Fruit fly (Drosophila melanogaster): ENCODE data around the gene PTPMT1.

Gene PTPMT1

dm6 chr3R:23752728-23753127 lies 5.4 kb upstream of the PTPMT1 start, which contains the start of the genes RanBP3 and Rpt5 (continued):
- TF ChIP-seq Hsf (GFP tag; optimal IDR thresholded peaks at IDR 0.05) (peak; percentile 66), eyg (GFP tag; optimal IDR thresholded peaks at IDR 0.05) (peak; percentile 40), rib (GFP tag; IDR thresholded peaks at IDR 0.05) (no peak), Spps (tag; optimal IDR thresholded peaks at IDR 0.05) (no peak), CG31441 (GFP tag; IDR thresholded peaks at IDR 0.05) (no peak), p53 (GFP tag; optimal IDR thresholded peaks at IDR 0.05) (peak; percentile 32), Poxn (GFP tag; IDR thresholded peaks at IDR 0.05) (no peak), exex (tag; optimal IDR thresholded peaks at IDR 0.05) (no peak), Deaf1 (tag; optimal IDR thresholded peaks at IDR 0.05) (no peak), Optix (GFP tag; IDR thresholded peaks at IDR 0.05) (no peak), yki (optimal IDR thresholded peaks at IDR 0.05) (no peak), CG10654 (GFP tag; optimal IDR thresholded peaks at IDR 0.05) (no peak), CG7372 (GFP tag; IDR thresholded peaks at IDR 0.05) (no peak), CG18011 (GFP tag; optimal IDR thresholded peaks at IDR 0.05) (peak; percentile 62), B-H1 (GFP tag; IDR thresholded peaks at IDR 0.05) (no peak), CG11695 (GFP tag; IDR thresholded peaks at IDR 0.05) (0 out of 3 replicates have a peak, but pooled peaks have one; percentile 42), CG7928 (GFP tag; optimal IDR thresholded peaks at IDR 0.05) (no peak), Mrtf (GFP tag; IDR thresholded peaks at IDR 0.05) (no peak), NK7.1 (GFP tag; optimal IDR thresholded peaks at IDR 0.05) (peak; percentile 41), toy (GFP tag; IDR thresholded peaks at IDR 0.05) (no peak), CG31388 (GFP tag; optimal IDR thresholded peaks at IDR 0.05) (no peak), CG15479 (GFP tag; optimal IDR thresholded peaks at IDR 0.05) (no peak), Gug (GFP tag; IDR thresholded peaks at IDR 0.05) (peak; percentile 36; the same call in 1 of the 4 replicates), chinmo (GFP tag; IDR thresholded peaks at IDR 0.05; ENCODE audit: partially characterized antibody) (peak; percentile 69; the same call in 1 of the 4 replicates), NFAT (GFP tag; IDR thresholded peaks at IDR 0.05) (peak; percentile 63; the same call in 1 of the 2 replicates), D19A (tag; optimal IDR thresholded peaks at IDR 0.05) (no peak), ase (GFP tag; IDR thresholded peaks at IDR 0.05) (no peak), luna (GFP tag; optimal IDR thresholded peaks at IDR 0.05) (peak; percentile 69), grau (tag; optimal IDR thresholded peaks at IDR 0.05) (peak; percentile 41), CG18262 (tag; optimal IDR thresholded peaks at IDR 0.05) (no peak), Ada2b (GFP tag; IDR thresholded peaks at IDR 0.05) (no peak), Dll (GFP tag; IDR thresholded peaks at IDR 0.05; ENCODE audit: partially characterized antibody) (peak; percentile 77), CG9932 (GFP tag; IDR thresholded peaks at IDR 0.05) (peak; percentile 83), CG4617 (GFP tag; optimal IDR thresholded peaks at IDR 0.05; ENCODE audit: borderline replicate concordance) (peak; percentile 96), hth (optimal IDR thresholded peaks at IDR 0.05) (no peak), prd (optimal IDR thresholded peaks at IDR 0.05) (no peak), prd (GFP tag; IDR thresholded peaks at IDR 0.05) (peak; percentile 48; the same call in 2 of the 3 replicates), CG14860 (GFP tag; IDR thresholded peaks at IDR 0.05; ENCODE audit: partially characterized antibody) (peak; percentile 69), CG12236 (GFP tag; optimal IDR thresholded peaks at IDR 0.05) (no peak), mirr (GFP tag; optimal IDR thresholded peaks at IDR 0.05) (peak; percentile 44), HHEX (GFP tag; optimal IDR thresholded peaks at IDR 0.05) (no peak), CG16863 (GFP tag; optimal IDR thresholded peaks at IDR 0.05) (no peak), gcm2 (GFP tag; optimal IDR thresholded peaks at IDR 0.05) (peak; percentile 10), HLH3B (GFP tag; IDR thresholded peaks at IDR 0.05) (no peak), dmrt99B (tag; optimal IDR thresholded peaks at IDR 0.05) (no peak), CG6272 (GFP tag; IDR thresholded peaks at IDR 0.05) (peak; percentile 38; the same call in 1 of the 2 replicates), Sry-β (GFP tag; optimal IDR thresholded peaks at IDR 0.05) (no peak), CG4707 (GFP tag; optimal IDR thresholded peaks at IDR 0.05) (peak; percentile 31), sens-2 (GFP tag; IDR thresholded peaks at IDR 0.05) (no peak), usp (GFP tag; optimal IDR thresholded peaks at IDR 0.05) (no peak), eve (GFP tag; optimal IDR thresholded peaks at IDR 0.05) (no peak), CG12769 (tag; optimal IDR thresholded peaks at IDR 0.05) (no peak), CG3847 (GFP tag; IDR thresholded peaks at IDR 0.05) (peak; percentile 76)
